Fruit fly (Drosophila melanogaster) whole organism, embryonic: Measurements from ENCODE around the gene Gmppb.

Source experiments
- Adf1 ChIP-seq: fragments of 200-800 bp; sonication (Bioruptor generic); IDR thresholded peaks from 2 replicates; pipeline ENCODE4 v1.3.6; 2022; ENCODE audit warnings: missing biosample characterization, missing genetic modification characterization
- CG10321 ChIP-seq: fragments of 200-800 bp; sonication (Bioruptor generic); IDR thresholded peaks from 2 replicates; pipeline ENCODE4 v1.3.6; 2022; ENCODE audit warnings: missing biosample characterization, missing genetic modification characterization
- CG11695 ChIP-seq: fragments of 200-800 bp; sonication (Bioruptor generic); IDR thresholded peaks from 3 replicates; pipeline ENCODE4 v1.3.6; 2022; ENCODE audit warnings: missing biosample characterization, missing genetic modification characterization
- CG12299 ChIP-seq: fragments of 200-800 bp; sonication (Bioruptor generic); optimal IDR thresholded peaks from 2 replicates; lab custom pipeline; 2018; ENCODE audit warnings: missing biosample characterization, mild to moderate bottlenecking, missing genetic modification characterization
- CG1233 ChIP-seq: fragments of 200-800 bp; sonication (Bioruptor generic); optimal IDR thresholded peaks from 4 replicates; lab custom pipeline; 2018; ENCODE audit warnings: missing biosample characterization, mild to moderate bottlenecking, missing genetic modification characterization
- CG14860 ChIP-seq: fragments of 200-800 bp; sonication (Bioruptor generic); IDR thresholded peaks from 3 replicates; pipeline ENCODE4 v1.3.6; 2022; ENCODE audit warnings: missing biosample characterization, missing genetic modification characterization; ENCODE audit not compliant: partially characterized antibody
- CG14965 ChIP-seq: fragments of 200-800 bp; sonication (Bioruptor generic); optimal IDR thresholded peaks from 2 replicates; lab custom pipeline; 2016; ENCODE audit warnings: missing biosample characterization, missing genetic modification characterization, borderline replicate concordance
- CG17385 ChIP-seq: fragments of 200-800 bp; sonication (Bioruptor generic); optimal IDR thresholded peaks from 3 replicates; lab custom pipeline; 2018; ENCODE audit warnings: missing biosample characterization, mild to moderate bottlenecking, missing genetic modification characterization
- CG17802 ChIP-seq: fragments of 200-800 bp; sonication (Bioruptor generic); optimal IDR thresholded peaks from 2 replicates; lab custom pipeline; 2018; ENCODE audit warnings: missing biosample characterization, mild to moderate bottlenecking, missing genetic modification characterization, moderate library complexity
- CG33213 ChIP-seq: fragments of 200-800 bp; sonication (Bioruptor generic); optimal IDR thresholded peaks from 3 replicates; lab custom pipeline; 2016; ENCODE audit warnings: missing biosample characterization, missing genetic modification characterization
- CG4730 ChIP-seq: fragments of 200-800 bp; sonication (Bioruptor generic); IDR thresholded peaks from 2 replicates; pipeline ENCODE4 v1.3.6; 2022; ENCODE audit warnings: missing biosample characterization, missing genetic modification characterization
- CG4820 ChIP-seq: fragments of 200-800 bp; sonication (Bioruptor generic); optimal IDR thresholded peaks from 3 replicates; lab custom pipeline; 2016; ENCODE audit warnings: missing biosample characterization, missing genetic modification characterization
- CG4854 ChIP-seq: fragments of 200-800 bp; sonication (Bioruptor generic); optimal IDR thresholded peaks from 2 replicates; lab custom pipeline; 2016; ENCODE audit warnings: missing biosample characterization, missing genetic modification characterization, inconsistent platforms
- CG6175 ChIP-seq: fragments of 200-800 bp; sonication (Bioruptor generic); IDR thresholded peaks from 3 replicates; pipeline ENCODE4 v1.3.6; 2022; ENCODE audit warnings: missing biosample characterization, missing genetic modification characterization
- CG7372 ChIP-seq: fragments of 200-800 bp; sonication (Bioruptor generic); IDR thresholded peaks from 2 replicates; pipeline ENCODE4 v1.3.6; 2022; ENCODE audit warnings: missing biosample characterization, missing genetic modification characterization
- CG7786 ChIP-seq: fragments of 200-800 bp; sonication (Bioruptor generic); optimal IDR thresholded peaks from 2 replicates; lab custom pipeline; 2016; ENCODE audit warnings: missing biosample characterization, missing genetic modification characterization
- CG8089 ChIP-seq: fragments of 200-800 bp; sonication (Bioruptor generic); optimal IDR thresholded peaks from 3 replicates; lab custom pipeline; 2016; ENCODE audit warnings: missing biosample characterization, missing genetic modification characterization
- CG8944 ChIP-seq: fragments of 200-800 bp; sonication (Bioruptor generic); optimal IDR thresholded peaks from 3 replicates; lab custom pipeline; 2016; ENCODE audit warnings: missing biosample characterization, missing genetic modification characterization
- CG9437 ChIP-seq: fragments of 200-800 bp; sonication (Bioruptor generic); optimal IDR thresholded peaks from 2 replicates; lab custom pipeline; 2018; ENCODE audit warnings: missing biosample characterization, mild to moderate bottlenecking, missing genetic modification characterization
- CG9727 ChIP-seq: fragments of 200-800 bp; sonication (Bioruptor generic); optimal IDR thresholded peaks from 3 replicates; lab custom pipeline; 2017; ENCODE audit warnings: missing biosample characterization, mild to moderate bottlenecking, missing genetic modification characterization
- CG9876 ChIP-seq: fragments of 200-800 bp; sonication (Bioruptor generic); optimal IDR thresholded peaks from 2 replicates; lab custom pipeline; 2016; ENCODE audit warnings: missing biosample characterization, missing genetic modification characterization
- CkIIα-i1 ChIP-seq: fragments of 200-800 bp; sonication (Bioruptor generic); IDR thresholded peaks from 2 replicates; pipeline ENCODE4 v1.3.6; 2022; ENCODE audit warnings: missing biosample characterization, missing genetic modification characterization
- CoRest ChIP-seq: fragments of 200-800 bp; sonication (Bioruptor generic); optimal IDR thresholded peaks from 3 replicates; lab custom pipeline; 2018; ENCODE audit warnings: missing biosample characterization, mild to moderate bottlenecking, missing genetic modification characterization, moderate library complexity
- D ChIP-seq, 2 experiments: fragments of 200-800 bp in 1 of 2; fragments of >200 bp in 1 of 2; sonication (Bioruptor generic) in 1 of 2; optimal IDR thresholded peaks; 2 replicates in 1 of 2; 3 replicates in 1 of 2; lab custom pipeline; 2017; ENCODE audit warnings: mild to moderate bottlenecking in 1 of 2, missing biosample characterization in 1 of 2, missing genetic modification characterization in 1 of 2, missing genetic modification reagents in 1 of 2
- D19A ChIP-seq: fragments of 200-800 bp; optimal IDR thresholded peaks from 3 replicates; lab custom pipeline; 2019; ENCODE audit warnings: missing biosample characterization, mild to moderate bottlenecking, missing genetic modification characterization, moderate library complexity
- Dip3 ChIP-seq: fragments of 200-800 bp; sonication (Bioruptor generic); optimal IDR thresholded peaks from 3 replicates; lab custom pipeline; 2016; ENCODE audit warnings: missing biosample characterization, missing genetic modification characterization
- Drgx ChIP-seq: fragments of 200-800 bp; sonication (Bioruptor generic); IDR thresholded peaks from 2 replicates; pipeline ENCODE4 v1.3.6; 2022; ENCODE audit warnings: missing biosample characterization, missing genetic modification characterization
- Fer1 ChIP-seq: fragments of 200-800 bp; sonication (Bioruptor generic); optimal IDR thresholded peaks from 2 replicates; lab custom pipeline; 2017; ENCODE audit warnings: missing biosample characterization, mild to moderate bottlenecking, missing genetic modification characterization
- H15 ChIP-seq: fragments of 200-800 bp; sonication (Bioruptor generic); IDR thresholded peaks from 3 replicates; pipeline ENCODE4 v1.3.6; 2022; ENCODE audit warnings: missing biosample characterization, missing genetic modification characterization
- Pdp1 ChIP-seq, 2 experiments: fragments of 200-800 bp; sonication (Bioruptor generic); optimal IDR thresholded peaks; 3 replicates each; lab custom pipeline; 2016; ENCODE audit warnings: missing biosample characterization in 2 of 2, missing genetic modification characterization in 2 of 2, mild to moderate bottlenecking in 1 of 2, moderate library complexity in 1 of 2
- ab ChIP-seq: fragments of 200-800 bp; sonication (Bioruptor generic); optimal IDR thresholded peaks from 2 replicates; lab custom pipeline; 2016; ENCODE audit warnings: missing biosample characterization, missing genetic modification characterization
- bbx ChIP-seq: fragments of 200-800 bp; sonication (Bioruptor generic); IDR thresholded peaks from 2 replicates; pipeline ENCODE4 v1.3.6; 2022; ENCODE audit warnings: missing biosample characterization, missing genetic modification characterization; ENCODE audit not compliant: partially characterized antibody
- bcd ChIP-seq: fragments of 200-800 bp; sonication (Bioruptor generic); optimal IDR thresholded peaks from 2 replicates; lab custom pipeline; 2017; ENCODE audit warnings: missing biosample characterization, mild to moderate bottlenecking, missing genetic modification characterization
- dati ChIP-seq: fragments of 200-800 bp; sonication (Bioruptor generic); IDR thresholded peaks from 2 replicates; pipeline ENCODE4 v1.3.6; 2022; ENCODE audit warnings: missing biosample characterization, missing genetic modification characterization
- dm ChIP-seq: fragments of 200-800 bp; sonication (Bioruptor generic); optimal IDR thresholded peaks from 3 replicates; lab custom pipeline; 2016; ENCODE audit warnings: missing biosample characterization, missing genetic modification characterization
- dmrt11E ChIP-seq: fragments of 200-800 bp; sonication (Bioruptor generic); optimal IDR thresholded peaks from 3 replicates; lab custom pipeline; 2018; ENCODE audit warnings: missing biosample characterization, mild to moderate bottlenecking, missing genetic modification characterization, moderate library complexity
- dmrt99B ChIP-seq: fragments of 200-800 bp; sonication (Bioruptor generic); optimal IDR thresholded peaks from 2 replicates; lab custom pipeline; 2018; ENCODE audit warnings: missing biosample characterization, mild to moderate bottlenecking, missing genetic modification characterization, moderate library complexity
- gfzf ChIP-seq: fragments of 200-800 bp; sonication (Bioruptor generic); optimal IDR thresholded peaks from 2 replicates; lab custom pipeline; 2016; ENCODE audit warnings: missing biosample characterization, mild to moderate bottlenecking, missing genetic modification characterization, moderate library complexity
- nmo ChIP-seq: fragments of 200-800 bp; sonication (Bioruptor generic); optimal IDR thresholded peaks from 2 replicates; lab custom pipeline; 2018; ENCODE audit warnings: missing biosample characterization, mild to moderate bottlenecking, missing genetic modification characterization, moderate library complexity
- phol ChIP-seq: fragments of 200-800 bp; sonication (Bioruptor generic); optimal IDR thresholded peaks from 3 replicates; lab custom pipeline; 2018; ENCODE audit warnings: missing biosample characterization, mild to moderate bottlenecking, missing genetic modification characterization, moderate library complexity
- sd ChIP-seq: fragments of 200-800 bp; sonication (Bioruptor generic); optimal IDR thresholded peaks from 3 replicates; lab custom pipeline; 2018; ENCODE audit warnings: missing biosample characterization, mild to moderate bottlenecking, missing genetic modification characterization, moderate library complexity
- so ChIP-seq: fragments of 200-800 bp; sonication (Bioruptor generic); IDR thresholded peaks from 3 replicates; pipeline ENCODE4 v1.3.6; 2022; ENCODE audit warnings: missing biosample characterization, missing genetic modification characterization
- sob ChIP-seq: fragments of 200-800 bp; sonication (Bioruptor generic); IDR thresholded peaks from 2 replicates; pipeline ENCODE4 v1.3.6; 2022; ENCODE audit warnings: missing biosample characterization, missing genetic modification characterization
- stwl ChIP-seq: fragments of 200-800 bp; sonication (Bioruptor generic); optimal IDR thresholded peaks from 3 replicates; lab custom pipeline; 2018; ENCODE audit warnings: missing biosample characterization, mild to moderate bottlenecking, missing genetic modification characterization, moderate library complexity
- tgo ChIP-seq: fragments of 200-800 bp; sonication (Bioruptor generic); IDR thresholded peaks from 3 replicates; pipeline ENCODE4 v1.3.6; 2022; ENCODE audit warnings: missing biosample characterization, missing genetic modification characterization
- tin ChIP-seq: fragments of 200-800 bp; sonication (Bioruptor generic); optimal IDR thresholded peaks from 3 replicates; lab custom pipeline; 2016; ENCODE audit warnings: missing biosample characterization, missing genetic modification characterization
- trh ChIP-seq: fragments of 200-800 bp; sonication (Bioruptor generic); optimal IDR thresholded peaks from 2 replicates; lab custom pipeline; 2016; ENCODE audit warnings: missing biosample characterization, missing genetic modification characterization
- tup ChIP-seq: fragments of 200-800 bp; sonication (Bioruptor generic); optimal IDR thresholded peaks from 2 replicates; lab custom pipeline; 2016; ENCODE audit warnings: missing biosample characterization, mild to moderate bottlenecking, missing genetic modification characterization, moderate library complexity
- unc-4 ChIP-seq: fragments of 200-800 bp; sonication (Bioruptor generic); IDR thresholded peaks from 2 replicates; pipeline ENCODE4 v1.3.6; 2022; ENCODE audit warnings: missing biosample characterization, missing genetic modification characterization; ENCODE audit not compliant: partially characterized antibody
- vnd ChIP-seq: fragments of 200-800 bp; sonication (Bioruptor generic); IDR thresholded peaks from 3 replicates; pipeline ENCODE4 v1.3.6; 2022; ENCODE audit warnings: missing biosample characterization, missing genetic modification characterization; ENCODE audit not compliant: partially characterized antibody
- z ChIP-seq: fragments of 200-800 bp; sonication (Bioruptor generic); IDR thresholded peaks from 3 replicates; pipeline ENCODE4 v1.3.6; 2022; ENCODE audit warnings: missing biosample characterization, missing genetic modification characterization

Gene Gmppb

dm6 chr3R:4852373-4852860 is 41.2 kb downstream of the Gmppb start, which contains the start of gene opa (continued):
- TF ChIP-seq CG9437 (GFP tag; lab: Kevin White, UChicago) (no peak), CG17385 (GFP tag; lab: Kevin White, UChicago) (no peak), H15 (GFP tag; lab: Robert Waterston, UW) (no peak), Dip3 (GFP tag; lab: Kevin White, UChicago) (no peak), tin (no peak), Drgx (0 out of 2 replicates have a peak, but pooled peaks have one; percentile 16), ab (no peak), D19A (no peak), dm (GFP tag; lab: Kevin White, UChicago) (no peak), bcd (GFP tag; lab: Kevin White, UChicago) (no peak), CG8089 (GFP tag; lab: Kevin White, UChicago) (no peak), nmo (peak; percentile 28), dmrt11E (tag; lab: Kevin White, UChicago) (no peak), tgo (GFP tag; lab: Robert Waterston, UW) (no peak), CG14860 (GFP tag; lab: Robert Waterston, UW) (no peak), CG1233 (no peak), bbx (peak; percentile 58), Pdp1 (GFP tag; optimal IDR thresholded peaks at IDR 0.05; lab: Kevin White, UChicago) (no peak), phol (tag; lab: Kevin White, UChicago) (peak; percentile 75), Adf1 (GFP tag; lab: Robert Waterston, UW) (peak; percentile 78), CG7786 (GFP tag; lab: Kevin White, UChicago) (no peak), z (GFP tag; lab: Robert Waterston, UW) (no peak), vnd (GFP tag; lab: Robert Waterston, UW) (no peak), Fer1 (GFP tag; lab: Kevin White, UChicago) (no peak), trh (GFP tag; lab: Kevin White, UChicago) (no peak), CoRest (peak; percentile 81), CG6175 (no peak), D (optimal IDR thresholded peaks at IDR 0.05; lab: Kevin White, UChicago) (peak; percentile 95), D (GFP tag; optimal IDR thresholded peaks at IDR 0.05; lab: Kevin White, UChicago) (no peak), so (GFP tag; lab: Robert Waterston, UW) (peak; percentile 39; the same call in 1 of the 3 replicates), CG7372 (no peak), CG12299 (tag; lab: Kevin White, UChicago) (no peak), CG4730 (GFP tag; lab: Robert Waterston, UW) (no peak), dati (GFP tag; lab: Robert Waterston, UW) (no peak), unc-4 (GFP tag; lab: Robert Waterston, UW) (no peak), dmrt99B (tag; lab: Kevin White, UChicago) (no peak), gfzf (GFP tag; lab: Kevin White, UChicago) (no peak), sob (GFP tag; lab: Robert Waterston, UW) (no peak), CG14965 (no peak), CG8944 (no peak), CkIIα-i1 (no peak), stwl (tag; lab: Kevin White, UChicago) (no peak), tup (GFP tag; lab: Kevin White, UChicago) (no peak), CG9876 (GFP tag; lab: Kevin White, UChicago) (no peak), CG33213 (GFP tag; lab: Kevin White, UChicago) (no peak), CG10321 (peak; percentile 99), CG4854 (no peak), CG17802 (tag; lab: Kevin White, UChicago) (no peak), CG9727 (GFP tag; lab: Kevin White, UChicago) (no peak), CG11695 (GFP tag; lab: Robert Waterston, UW) (no peak), sd (tag; lab: Kevin White, UChicago) (peak; percentile 13), CG4820 (GFP tag; lab: Kevin White, UChicago) (no peak)
